Worm (Caenorhabditis elegans) whole organism, L1 larva: ENCODE measurements around the gene F58G1.7.
A peak's percentile ranks its signal among the peaks of the same experiment; 100 is the strongest.

Experiments used
- C04F5.9 ChIP-seq: sonication (generic microtip); optimal IDR thresholded peaks from 2 replicates; lab custom pipeline; 2016; ENCODE audit warnings: missing genetic modification characterization, missing compliant biosample characterization
- C16A3.4 ChIP-seq: fragments of 150-350 bp; optimal IDR thresholded peaks from 2 replicates; lab custom pipeline; 2014; ENCODE audit warnings: missing biosample characterization, missing genetic modification characterization
- C34B4.2 ChIP-seq: sonication (generic microtip); optimal IDR thresholded peaks from 2 replicates; lab custom pipeline; 2017; ENCODE audit warnings: mild to moderate bottlenecking, missing genetic modification characterization, missing compliant biosample characterization
- Y116A8C.19 ChIP-seq: sonication (generic microtip); optimal IDR thresholded peaks from 2 replicates; lab custom pipeline; 2016; ENCODE audit warnings: missing compliant biosample characterization, missing genetic modification characterization, borderline replicate concordance
- aha-1 ChIP-seq: fragments of 150-350 bp; optimal IDR thresholded peaks from 2 replicates; lab custom pipeline; 2014; ENCODE audit warnings: missing biosample characterization, missing genetic modification characterization
- ama-1 ChIP-seq: fragments of 150-350 bp; optimal IDR thresholded peaks from 2 replicates; lab custom pipeline; 2014
- blmp-1 ChIP-seq: fragments of 150-350 bp; optimal IDR thresholded peaks from 2 replicates; lab custom pipeline; 2014; ENCODE audit warnings: missing biosample characterization, missing genetic modification characterization
- ceh-8 ChIP-seq: fragments of 200-800 bp; sonication (Bioruptor generic); optimal IDR thresholded peaks from 2 replicates; lab custom pipeline; 2018; ENCODE audit warnings: mild to moderate bottlenecking, missing genetic modification characterization, moderate library complexity, missing compliant biosample characterization
- ceh-90 ChIP-seq: sonication (generic microtip); optimal IDR thresholded peaks from 2 replicates; lab custom pipeline; 2016; ENCODE audit warnings: missing genetic modification characterization, missing compliant biosample characterization
- ces-1 ChIP-seq: fragments of 150-350 bp; optimal IDR thresholded peaks from 2 replicates; lab custom pipeline; 2014; ENCODE audit warnings: missing biosample characterization, missing genetic modification reagents, missing genetic modification characterization
- dpl-1 ChIP-seq, 3 experiments: fragments of 150-350 bp in 2 of 3; sonication (generic microtip) in 1 of 3; optimal IDR thresholded peaks; 2 replicates each; lab custom pipeline; 2014 to 2017; ENCODE audit warnings: missing biosample characterization in 3 of 3, missing genetic modification characterization in 3 of 3, missing genetic modification reagents in 3 of 3
- efl-1 ChIP-seq, 4 experiments: fragments of 150-350 bp; optimal IDR thresholded peaks in 3 of 4; peaks in 1 of 4; 1 replicate in 1 of 4; 2 replicates in 3 of 4; lab custom pipeline; 2014; ENCODE audit warnings: missing biosample characterization in 2 of 4, missing genetic modification characterization in 2 of 4, missing genetic modification reagents in 2 of 4
- efl-3 ChIP-seq: fragments of 200-800 bp; sonication (Bioruptor generic); optimal IDR thresholded peaks from 2 replicates; lab custom pipeline; 2018; ENCODE audit warnings: mild to moderate bottlenecking, missing genetic modification characterization, missing compliant biosample characterization
- elt-2 ChIP-seq: sonication (generic microtip); optimal IDR thresholded peaks from 2 replicates; lab custom pipeline; 2016; ENCODE audit warnings: missing genetic modification characterization, mild to moderate bottlenecking, inconsistent platforms, missing compliant biosample characterization, missing genetic modification reagents
- fkh-10 ChIP-seq: sonication (generic microtip); optimal IDR thresholded peaks from 2 replicates; lab custom pipeline; 2017; ENCODE audit warnings: missing biosample characterization, missing genetic modification reagents, missing genetic modification characterization
- fkh-4 ChIP-seq: sonication (generic microtip); optimal IDR thresholded peaks from 2 replicates; lab custom pipeline; 2016; ENCODE audit warnings: missing compliant biosample characterization, missing genetic modification characterization, borderline replicate concordance
- fkh-8 ChIP-seq: sonication (generic microtip); optimal IDR thresholded peaks from 2 replicates; lab custom pipeline; 2016; ENCODE audit warnings: mild to moderate bottlenecking, missing genetic modification characterization, missing compliant biosample characterization
- fos-1 ChIP-seq: fragments of 150-350 bp; optimal IDR thresholded peaks from 2 replicates; lab custom pipeline; 2014; ENCODE audit warnings: missing biosample characterization, missing genetic modification characterization
- grh-1 ChIP-seq: fragments of 200-800 bp; sonication (Bioruptor generic); IDR thresholded peaks from 2 replicates; pipeline ENCODE4 v1.3.6; 2022; ENCODE audit warnings: missing genetic modification reagents, missing genetic modification characterization, missing compliant biosample characterization
- hlh-17 ChIP-seq: fragments of 200-800 bp; sonication (Bioruptor generic); optimal IDR thresholded peaks from 2 replicates; lab custom pipeline; 2018; ENCODE audit warnings: missing genetic modification characterization, mild to moderate bottlenecking, missing compliant biosample characterization, moderate library complexity, borderline replicate concordance
- hpl-2 ChIP-seq: fragments of 150-350 bp; optimal IDR thresholded peaks from 2 replicates; lab custom pipeline; 2014; ENCODE audit warnings: missing biosample characterization, missing genetic modification reagents, missing genetic modification characterization
- jun-1 ChIP-seq: fragments of 150-350 bp; optimal IDR thresholded peaks from 2 replicates; lab custom pipeline; 2014; ENCODE audit warnings: missing biosample characterization, missing genetic modification reagents, missing genetic modification characterization
- lin-13 ChIP-seq: fragments of 150-350 bp; optimal IDR thresholded peaks from 2 replicates; lab custom pipeline; 2014; ENCODE audit warnings: missing biosample characterization, missing genetic modification reagents, missing genetic modification characterization
- lin-35 ChIP-seq, 2 experiments: fragments of 150-350 bp; optimal IDR thresholded peaks; 2 replicates each; lab custom pipeline; 2014; ENCODE audit warnings: missing biosample characterization in 2 of 2, missing genetic modification characterization in 2 of 2, missing genetic modification reagents in 2 of 2
- lin-39 ChIP-seq: fragments of 150-350 bp; optimal IDR thresholded peaks from 2 replicates; lab custom pipeline; 2014; ENCODE audit warnings: missing biosample characterization, missing genetic modification reagents, missing genetic modification characterization
- mab-9 ChIP-seq: fragments of 200-800 bp; sonication (Bioruptor generic); IDR thresholded peaks from 2 replicates; pipeline ENCODE4 v1.3.6; 2022; ENCODE audit warnings: missing genetic modification reagents, missing genetic modification characterization, missing compliant biosample characterization
- mdl-1 ChIP-seq, 2 experiments: fragments of 150-350 bp; optimal IDR thresholded peaks; 2 replicates each; lab custom pipeline; 2014 to 2017; ENCODE audit warnings: missing biosample characterization in 2 of 2, missing genetic modification characterization in 2 of 2, inconsistent platforms in 1 of 2
- mef-2 ChIP-seq: fragments of 150-350 bp; optimal IDR thresholded peaks from 2 replicates; lab custom pipeline; 2014; ENCODE audit warnings: missing biosample characterization, missing genetic modification characterization
- mep-1 ChIP-seq: fragments of 150-350 bp; optimal IDR thresholded peaks from 2 replicates; lab custom pipeline; 2014; ENCODE audit warnings: missing biosample characterization, missing genetic modification characterization
- nhr-11 ChIP-seq: fragments of 150-350 bp; optimal IDR thresholded peaks from 2 replicates; lab custom pipeline; 2014; ENCODE audit warnings: missing biosample characterization, missing genetic modification characterization
- nhr-12 ChIP-seq: sonication (generic microtip); optimal IDR thresholded peaks from 2 replicates; lab custom pipeline; 2017; ENCODE audit warnings: missing biosample characterization, missing genetic modification characterization
- nhr-20 ChIP-seq: sonication (generic microtip); optimal IDR thresholded peaks from 2 replicates; lab custom pipeline; 2016; ENCODE audit warnings: mild to moderate bottlenecking, missing genetic modification characterization, missing compliant biosample characterization
- nhr-237 ChIP-seq: fragments of 150-350 bp; optimal IDR thresholded peaks from 2 replicates; lab custom pipeline; 2014; ENCODE audit warnings: missing biosample characterization, missing genetic modification characterization
- nhr-28 ChIP-seq: fragments of 150-350 bp; optimal IDR thresholded peaks from 2 replicates; lab custom pipeline; 2014; ENCODE audit warnings: missing biosample characterization, missing genetic modification characterization
- nhr-47 ChIP-seq: sonication (generic microtip); optimal IDR thresholded peaks from 2 replicates; lab custom pipeline; 2016; ENCODE audit warnings: mild to moderate bottlenecking, missing genetic modification characterization, moderate library complexity, missing compliant biosample characterization
- nhr-71 ChIP-seq: sonication (generic microtip); optimal IDR thresholded peaks from 2 replicates; lab custom pipeline; 2016; ENCODE audit warnings: mild to moderate bottlenecking, missing genetic modification characterization, moderate library complexity, missing compliant biosample characterization
- nhr-77 ChIP-seq: fragments of 150-350 bp; optimal IDR thresholded peaks from 2 replicates; lab custom pipeline; 2014; ENCODE audit warnings: missing biosample characterization, missing genetic modification characterization
- nhr-90 ChIP-seq: sonication (generic microtip); optimal IDR thresholded peaks from 2 replicates; lab custom pipeline; 2016; ENCODE audit warnings: mild to moderate bottlenecking, missing genetic modification characterization, missing compliant biosample characterization; ENCODE audit not compliant: poor library complexity
- skn-1 ChIP-seq: fragments of 150-350 bp; optimal IDR thresholded peaks from 2 replicates; lab custom pipeline; 2014; ENCODE audit warnings: missing biosample characterization, missing genetic modification characterization
- snpc-4 ChIP-seq: fragments of 150-350 bp; optimal IDR thresholded peaks from 2 replicates; lab custom pipeline; 2014; ENCODE audit warnings: missing biosample characterization, missing genetic modification characterization
- swsn-7 ChIP-seq: sonication (generic microtip); optimal IDR thresholded peaks from 2 replicates; lab custom pipeline; 2016; ENCODE audit warnings: missing genetic modification characterization, missing compliant biosample characterization
- tbx-2 ChIP-seq: sonication (generic microtip); optimal IDR thresholded peaks from 2 replicates; lab custom pipeline; 2016; ENCODE audit warnings: missing genetic modification characterization, missing compliant biosample characterization
- tlp-1 ChIP-seq: fragments of 150-350 bp; optimal IDR thresholded peaks from 2 replicates; lab custom pipeline; 2014; ENCODE audit warnings: missing biosample characterization, missing genetic modification characterization
- unc-130 ChIP-seq: fragments of 150-350 bp; optimal IDR thresholded peaks from 2 replicates; lab custom pipeline; 2017; ENCODE audit warnings: missing biosample characterization, missing genetic modification characterization, inconsistent platforms
- unc-62 ChIP-seq: fragments of 150-350 bp; optimal IDR thresholded peaks from 2 replicates; lab custom pipeline; 2014; ENCODE audit warnings: missing biosample characterization, missing genetic modification reagents, missing genetic modification characterization
- unc-98 ChIP-seq: fragments of 200-800 bp; sonication (Bioruptor generic); IDR thresholded peaks from 2 replicates; pipeline ENCODE4 v1.3.6; 2022; ENCODE audit warnings: missing genetic modification characterization, missing compliant biosample characterization
- vab-15 ChIP-seq: sonication (generic microtip); optimal IDR thresholded peaks from 2 replicates; lab custom pipeline; 2017; ENCODE audit warnings: missing genotype, mild to moderate bottlenecking, missing genetic modification characterization, missing compliant biosample characterization
- xbp-1 ChIP-seq: sonication (generic microtip); optimal IDR thresholded peaks from 2 replicates; lab custom pipeline; 2016; ENCODE audit warnings: missing genetic modification characterization, missing compliant biosample characterization
- zip-4 ChIP-seq: fragments of 200-800 bp; sonication (Bioruptor generic); optimal IDR thresholded peaks from 2 replicates; lab custom pipeline; 2018; ENCODE audit warnings: mild to moderate bottlenecking, missing genetic modification characterization, moderate library complexity, missing compliant biosample characterization
- ztf-11 ChIP-seq, 2 experiments: sonication (generic microtip); optimal IDR thresholded peaks; 2 replicates each; lab custom pipeline; 2016 to 2017; ENCODE audit warnings: missing genetic modification characterization in 2 of 2, missing biosample characterization in 1 of 2, missing compliant biosample characterization in 1 of 2

Gene F58G1.7

DNA sequence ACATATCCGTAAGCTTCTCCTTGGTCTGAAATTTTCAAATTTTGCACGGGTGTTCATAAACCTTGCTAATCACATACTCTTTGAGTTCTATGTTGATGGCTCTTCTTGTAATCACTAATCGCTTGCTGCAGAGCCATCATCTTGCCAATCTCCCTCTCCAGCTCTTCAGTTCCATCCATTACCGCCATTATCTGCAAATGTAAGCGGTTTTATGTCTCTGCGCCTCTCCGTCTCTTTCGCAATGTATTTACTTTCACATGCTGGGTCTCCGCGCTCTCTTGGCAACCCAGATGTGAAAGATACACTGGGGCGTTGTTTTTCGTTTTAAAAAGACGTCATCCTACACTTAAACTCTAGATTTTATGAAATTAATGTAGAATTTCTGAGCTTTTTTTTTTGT lies 5.2 kb upstream of the F58G1.7 start (continued):
- TF ChIP-seq nhr-47 (peak; percentile 46), unc-98 (GFP tag; lab: Robert Waterston, UW) (no peak), skn-1 (peak; percentile 57), nhr-71 (tag; lab: Kevin White, UChicago) (peak; percentile 60), grh-1 (no peak), mef-2 (tag; lab: Kevin White, UChicago) (no peak), mep-1 (tag; lab: Kevin White, UChicago) (peak; percentile 47), nhr-11 (tag; lab: Kevin White, UChicago) (no peak), ama-1 (lab: Kevin White, UChicago) (no peak), unc-62 (GFP tag; lab: Kevin White, UChicago) (no peak), ceh-8 (GFP tag; lab: Kevin White, UChicago) (no peak), nhr-237 (tag; lab: Kevin White, UChicago) (no peak)
- TF ChIP-seq, all 84 proteins: peak for 22

ce11 chrII:12944587-12945126 lies 3.4 kb downstream of the F58G1.7 start:
- TF ChIP-seq fkh-10 (GFP tag; lab: Kevin White, UChicago) (peak; percentile 70), ceh-90 (tag; lab: Kevin White, UChicago) (peak; percentile 64), efl-3 (GFP tag; lab: Kevin White, UChicago) (peak; percentile 87), tbx-2 (tag; lab: Kevin White, UChicago) (peak; percentile 94), blmp-1 (tag; lab: Kevin White, UChicago) (peak; percentile 43), nhr-20 (tag; lab: Kevin White, UChicago) (peak; percentile 97), aha-1 (peak; percentile 25), vab-15 (tag; lab: Kevin White, UChicago) (no peak), nhr-11 (tag; lab: Kevin White, UChicago) (peak; percentile 70), unc-130 (tag; lab: Kevin White, UChicago) (peak; percentile 88), mef-2 (tag; lab: Kevin White, UChicago) (peak; percentile 77), fkh-8 (tag; lab: Kevin White, UChicago) (peak; percentile 95), tlp-1 (no peak), nhr-28 (tag; lab: Kevin White, UChicago) (no peak), mdl-1 (tag; optimal IDR thresholded peaks at IDR 0.05; lab: Kevin White, UChicago) (peak in 1 of 2 experiments; percentile 78), jun-1 (tag; lab: Kevin White, UChicago) (peak; percentile 88), fkh-4 (peak; percentile 44), C16A3.4 (tag; lab: Kevin White, UChicago) (peak; percentile 63), lin-39 (tag; lab: Kevin White, UChicago) (peak; percentile 91), hlh-17 (no peak), skn-1 (peak; percentile 76), dpl-1 (GFP tag; optimal IDR thresholded peaks at IDR 0.05; lab: Kevin White, UChicago) (peak; percentile 57 to 71 (median 69)), nhr-90 (tag; lab: Kevin White, UChicago) (peak; percentile 99), hpl-2 (GFP tag; lab: Kevin White, UChicago) (peak; percentile 91), nhr-77 (tag; lab: Kevin White, UChicago) (peak; percentile 92), swsn-7 (tag; lab: Kevin White, UChicago) (peak; percentile 98), elt-2 (peak; percentile 96), grh-1 (peak; percentile 97), mep-1 (tag; lab: Kevin White, UChicago) (peak; percentile 80), mab-9 (GFP tag; lab: Robert Waterston, UW) (peak; percentile 80; the same call in 1 of the 2 replicates), lin-13 (peak; percentile 86), lin-35 (GFP tag; optimal IDR thresholded peaks at IDR 0.05; lab: Kevin White, UChicago) (peak; percentile 69 to 89), ces-1 (GFP tag; lab: Kevin White, UChicago) (no peak), ztf-11 (tag; optimal IDR thresholded peaks at IDR 0.05; lab: Kevin White, UChicago) (peak; percentile 55 to 95), nhr-12 (tag; lab: Kevin White, UChicago) (no peak), Y116A8C.19 (peak; percentile 34), snpc-4 (peak; percentile 100), efl-1 (optimal IDR thresholded peaks at IDR 0.05; lab: Kevin White, UChicago) (peak; percentile 81 to 86), efl-1 (GFP tag; optimal IDR thresholded peaks at IDR 0.05 in 1 of 2; lab: Kevin White, UChicago) (peak; percentile 67 to 98), zip-4 (GFP tag; lab: Kevin White, UChicago) (peak; percentile 92), C34B4.2 (tag; lab: Kevin White, UChicago) (peak; percentile 83), fos-1 (tag; lab: Kevin White, UChicago) (peak; percentile 92), C04F5.9 (tag; lab: Kevin White, UChicago) (peak; percentile 89), xbp-1 (tag; lab: Kevin White, UChicago) (peak; percentile 94)
